In the genomic region with DNA sequence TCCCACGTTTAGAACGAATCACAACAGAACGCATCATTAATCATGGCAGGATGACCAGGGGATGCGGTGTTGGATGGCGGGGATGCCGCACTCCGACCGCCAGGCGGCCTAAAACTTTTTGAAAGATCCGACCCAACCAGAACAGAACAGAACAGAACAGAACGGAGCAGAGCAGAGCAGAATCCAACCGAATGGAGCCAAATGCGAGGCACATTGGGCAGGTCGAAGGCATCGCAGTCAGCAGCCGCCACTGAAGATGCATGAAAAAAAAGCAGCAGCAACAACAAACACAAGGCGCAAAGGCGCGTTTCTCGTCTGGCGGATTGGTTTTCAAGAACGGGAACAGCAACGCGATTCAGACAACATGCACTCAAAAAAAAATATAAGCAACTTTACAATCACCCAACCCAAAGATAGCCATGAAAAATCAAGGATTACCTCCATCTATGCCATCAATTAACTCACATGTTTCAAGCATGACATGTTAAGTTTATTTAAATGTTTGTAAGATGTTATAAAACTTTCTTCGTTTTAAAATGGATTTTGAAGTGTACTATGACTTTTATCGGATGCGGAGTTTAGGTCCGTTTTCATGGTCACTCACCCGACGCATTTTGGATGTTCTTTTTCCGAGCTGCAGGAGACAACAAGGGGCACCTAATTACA, we compare ENCODE assay signal across 1 fruit fly cellular context.
TF ChIP-seq lines count a peak whose summit lies in the region.

No protein-coding gene starts in this region.

TF ChIP-seq in whole organism, embryonic, 481 proteins besides CTCF, POLR2A, EP300 and RAD21 (continued from another document and continues in another):
- TF ChIP-seq CG6272 (GFP tag; IDR thresholded peaks at IDR 0.05; lab: Robert Waterston, UW) (peak; percentile 44), CG7786 (GFP tag; optimal IDR thresholded peaks at IDR 0.05; lab: Kevin White, UChicago) (peak; percentile 47), CG10209 (GFP tag; optimal IDR thresholded peaks at IDR 0.05; lab: Kevin White, UChicago) (peak; percentile 67), trem (tag; optimal IDR thresholded peaks at IDR 0.05; lab: Kevin White, UChicago) (peak; percentile 82), dati (GFP tag; IDR thresholded peaks at IDR 0.05; lab: Robert Waterston, UW) (peak; percentile 36; the same call in 1 of the 2 replicates), CG8281 (tag; optimal IDR thresholded peaks at IDR 0.05; lab: Kevin White, UChicago) (peak; percentile 14), jumu (GFP tag; optimal IDR thresholded peaks at IDR 0.05; lab: Kevin White, UChicago) (peak; percentile 54), B-H1 (GFP tag; IDR thresholded peaks at IDR 0.05; lab: Robert Waterston, UW) (no peak), NC2β (GFP tag; optimal IDR thresholded peaks at IDR 0.05; lab: Kevin White, UChicago) (peak; percentile 68), TFAM (GFP tag; optimal IDR thresholded peaks at IDR 0.05; lab: Kevin White, UChicago) (no peak), CG10543 (GFP tag; optimal IDR thresholded peaks at IDR 0.05; lab: Kevin White, UChicago) (no peak), pho (GFP tag; optimal IDR thresholded peaks at IDR 0.05; lab: Kevin White, UChicago) (no peak), Hr78 (GFP tag; optimal IDR thresholded peaks at IDR 0.05; lab: Kevin White, UChicago) (peak in 1 of 2 experiments; percentile 0), ATbp (GFP tag; optimal IDR thresholded peaks at IDR 0.05; lab: Kevin White, UChicago) (peak; percentile 24), Atf3 (GFP tag; optimal IDR thresholded peaks at IDR 0.05; lab: Kevin White, UChicago) (peak; percentile 56), esg (GFP tag; conservative IDR thresholded peaks at IDR 0.05; lab: Robert Waterston, UW) (peak; percentile 46; the same call in 1 of the 2 replicates), ind (GFP tag; optimal IDR thresholded peaks at IDR 0.05; lab: Kevin White, UChicago) (peak; percentile 11), CG11695 (GFP tag; IDR thresholded peaks at IDR 0.05; lab: Robert Waterston, UW) (peak; percentile 67; the same call in 1 of the 3 replicates), CG9797 (GFP tag; optimal IDR thresholded peaks at IDR 0.05; lab: Kevin White, UChicago) (no peak), CG8924 (tag; optimal IDR thresholded peaks at IDR 0.05; lab: Kevin White, UChicago) (peak; percentile 74), her (GFP tag; optimal IDR thresholded peaks at IDR 0.05; lab: Kevin White, UChicago) (no peak), Bdp1 (GFP tag; optimal IDR thresholded peaks at IDR 0.05; lab: Kevin White, UChicago) (peak; percentile 37), Lim3 (GFP tag; IDR thresholded peaks at IDR 0.05; lab: Robert Waterston, UW) (no peak), ssp (GFP tag; IDR thresholded peaks at IDR 0.05; lab: Robert Waterston, UW) (peak; percentile 41), bcd (GFP tag; optimal IDR thresholded peaks at IDR 0.05; lab: Kevin White, UChicago) (peak; percentile 36), mirr (GFP tag; optimal IDR thresholded peaks at IDR 0.05; lab: Kevin White, UChicago) (no peak), Optix (GFP tag; IDR thresholded peaks at IDR 0.05; lab: Robert Waterston, UW) (no peak), CG7987 (GFP tag; optimal IDR thresholded peaks at IDR 0.05; lab: Kevin White, UChicago) (no peak), CG2678 (tag; optimal IDR thresholded peaks at IDR 0.05; lab: Kevin White, UChicago) (peak; percentile 66), Xrp1 (GFP tag; IDR thresholded peaks at IDR 0.05; lab: Robert Waterston, UW) (peak; percentile 89), vvl (GFP tag; IDR thresholded peaks at IDR 0.05; lab: Robert Waterston, UW) (peak; percentile 53; the same call in 1 of the 2 replicates), CG10321 (GFP tag; IDR thresholded peaks at IDR 0.05; lab: Robert Waterston, UW) (no peak), Dad (GFP tag; optimal IDR thresholded peaks at IDR 0.05; lab: Kevin White, UChicago) (peak; percentile 52), H2.0 (GFP tag; IDR thresholded peaks at IDR 0.05; lab: Robert Waterston, UW) (peak; percentile 35; the same call in 1 of the 2 replicates), Ssrp (tag; optimal IDR thresholded peaks at IDR 0.05; lab: Kevin White, UChicago) (peak; percentile 75), unc-4 (GFP tag; IDR thresholded peaks at IDR 0.05; lab: Robert Waterston, UW; ENCODE audit: partially characterized antibody) (no peak), Usf (GFP tag; optimal IDR thresholded peaks at IDR 0.05; lab: Kevin White, UChicago) (peak; percentile 29), CG12744 (GFP tag; optimal IDR thresholded peaks at IDR 0.05; lab: Kevin White, UChicago) (no peak), aop (GFP tag; IDR thresholded peaks at IDR 0.05; lab: Robert Waterston, UW) (no peak), CG5180 (GFP tag; optimal IDR thresholded peaks at IDR 0.05; lab: Kevin White, UChicago) (no peak), ttk (GFP tag; IDR thresholded peaks at IDR 0.05; lab: Robert Waterston, UW) (0 out of 2 replicates have a peak, but pooled peaks have one; percentile 15), H15 (GFP tag; IDR thresholded peaks at IDR 0.05; lab: Robert Waterston, UW) (peak; percentile 39; the same call in 1 of the 3 replicates), CG12942 (GFP tag; optimal IDR thresholded peaks at IDR 0.05; lab: Kevin White, UChicago) (peak; percentile 24), CG11085 (GFP tag; IDR thresholded peaks at IDR 0.05; lab: Robert Waterston, UW) (no peak), Six4 (GFP tag; optimal IDR thresholded peaks at IDR 0.05; lab: Kevin White, UChicago) (peak; percentile 60), lab (GFP tag; optimal IDR thresholded peaks at IDR 0.05; lab: Kevin White, UChicago) (peak; percentile 18), Med (GFP tag; lab: Kevin White, UChicago) (peak; percentile 91), CG8478 (optimal IDR thresholded peaks at IDR 0.05; lab: Kevin White, UChicago) (no peak), CG32772 (GFP tag; IDR thresholded peaks at IDR 0.05; lab: Robert Waterston, UW) (0 out of 2 replicates have a peak, but pooled peaks have one; percentile 26), Hsf (GFP tag; optimal IDR thresholded peaks at IDR 0.05; lab: Kevin White, UChicago) (peak; percentile 71), hb (GFP tag; IDR thresholded peaks at IDR 0.05; lab: Robert Waterston, UW; ENCODE audit: partially characterized antibody) (no peak), trh (GFP tag; optimal IDR thresholded peaks at IDR 0.05; lab: Kevin White, UChicago) (no peak), Aef1 (GFP tag; IDR thresholded peaks at IDR 0.05; lab: Robert Waterston, UW) (no peak), CHES-1-like (GFP tag; optimal IDR thresholded peaks at IDR 0.05; lab: Kevin White, UChicago) (peak; percentile 27), Elba2 (GFP tag; optimal IDR thresholded peaks at IDR 0.05; lab: Kevin White, UChicago) (no peak), pfk (GFP tag; optimal IDR thresholded peaks at IDR 0.05; lab: Kevin White, UChicago) (no peak), phol (tag; optimal IDR thresholded peaks at IDR 0.05; lab: Kevin White, UChicago) (peak; percentile 82), CG4328 (GFP tag; optimal IDR thresholded peaks at IDR 0.05; lab: Kevin White, UChicago) (no peak), cato (GFP tag; optimal IDR thresholded peaks at IDR 0.05; lab: Kevin White, UChicago; ENCODE audit: borderline replicate concordance) (peak; percentile 10), Dek (tag; optimal IDR thresholded peaks at IDR 0.05; lab: Kevin White, UChicago) (no peak), Asciz (GFP tag; optimal IDR thresholded peaks at IDR 0.05; lab: Kevin White, UChicago) (peak; percentile 58), CG34422 (GFP tag; IDR thresholded peaks at IDR 0.05; lab: Robert Waterston, UW) (no peak), nom (GFP tag; optimal IDR thresholded peaks at IDR 0.05; lab: Kevin White, UChicago) (peak; percentile 63), CG10565 (GFP tag; optimal IDR thresholded peaks at IDR 0.05; lab: Kevin White, UChicago) (no peak), sr (GFP tag; IDR thresholded peaks at IDR 0.05; lab: Robert Waterston, UW) (no peak), klu (GFP tag; IDR thresholded peaks at IDR 0.05; lab: Robert Waterston, UW) (peak; percentile 18; the same call in 1 of the 2 replicates), CG15073 (GFP tag; optimal IDR thresholded peaks at IDR 0.05; lab: Kevin White, UChicago) (no peak), B-H2 (GFP tag; optimal IDR thresholded peaks at IDR 0.05; lab: Kevin White, UChicago) (no peak), run (tag; optimal IDR thresholded peaks at IDR 0.05; lab: Kevin White, UChicago) (no peak), Dref (GFP tag; IDR thresholded peaks at IDR 0.05; lab: Robert Waterston, UW) (no peak), fd3F (GFP tag; optimal IDR thresholded peaks at IDR 0.05; lab: Kevin White, UChicago) (no peak), CG30020 (tag; optimal IDR thresholded peaks at IDR 0.05; lab: Kevin White, UChicago) (peak; percentile 20), cas (GFP tag; IDR thresholded peaks at IDR 0.05; lab: Robert Waterston, UW) (no peak), CG31441 (GFP tag; IDR thresholded peaks at IDR 0.05; lab: Robert Waterston, UW) (peak; percentile 80), org-1 (GFP tag; optimal IDR thresholded peaks at IDR 0.05; lab: Kevin White, UChicago) (peak; percentile 52), wdn (GFP tag; IDR thresholded peaks at IDR 0.05; lab: Robert Waterston, UW) (no peak), nmo (GFP tag; optimal IDR thresholded peaks at IDR 0.05; lab: Kevin White, UChicago) (peak; percentile 84), Dp (GFP tag; optimal IDR thresholded peaks at IDR 0.05; lab: Kevin White, UChicago) (no peak), Sin3A (optimal IDR thresholded peaks at IDR 0.05; lab: Kevin White, UChicago) (no peak), Awh (GFP tag; IDR thresholded peaks at IDR 0.05; lab: Robert Waterston, UW) (0 out of 2 replicates have a peak, but pooled peaks have one; percentile 50), CG15011 (GFP tag; optimal IDR thresholded peaks at IDR 0.05; lab: Kevin White, UChicago) (no peak), chn (GFP tag; optimal IDR thresholded peaks at IDR 0.05; lab: Kevin White, UChicago) (peak; percentile 70), CG4282 (GFP tag; optimal IDR thresholded peaks at IDR 0.05; lab: Kevin White, UChicago) (no peak), CG14441 (GFP tag; IDR thresholded peaks at IDR 0.05; lab: Robert Waterston, UW) (no peak), Trl (optimal IDR thresholded peaks at IDR 0.05; lab: Kevin White, UChicago) (no peak), Trl (GFP tag; optimal IDR thresholded peaks at IDR 0.05; lab: Kevin White, UChicago) (peak; percentile 6), ab (GFP tag; optimal IDR thresholded peaks at IDR 0.05; lab: Kevin White, UChicago) (no peak), CG4820 (GFP tag; optimal IDR thresholded peaks at IDR 0.05; lab: Kevin White, UChicago) (peak; percentile 74), dm (GFP tag; optimal IDR thresholded peaks at IDR 0.05; lab: Kevin White, UChicago) (peak; percentile 16), Rfx (GFP tag; IDR thresholded peaks at IDR 0.05; lab: Robert Waterston, UW) (no peak), scrt (GFP tag; optimal IDR thresholded peaks at IDR 0.05; lab: Kevin White, UChicago) (peak; percentile 12), Deaf1 (tag; optimal IDR thresholded peaks at IDR 0.05; lab: Kevin White, UChicago) (no peak), CG34224 (GFP tag; IDR thresholded peaks at IDR 0.05; lab: Robert Waterston, UW; ENCODE audit: partially characterized antibody) (no peak), CG13296 (GFP tag; optimal IDR thresholded peaks at IDR 0.05; lab: Kevin White, UChicago) (no peak), Side (GFP tag; optimal IDR thresholded peaks at IDR 0.05; lab: Kevin White, UChicago) (peak; percentile 35), CG15269 (tag; optimal IDR thresholded peaks at IDR 0.05; lab: Kevin White, UChicago) (no peak), insv (GFP tag; optimal IDR thresholded peaks at IDR 0.05; lab: Kevin White, UChicago) (no peak), dmrt99B (tag; optimal IDR thresholded peaks at IDR 0.05; lab: Kevin White, UChicago) (peak; percentile 59), prd (optimal IDR thresholded peaks at IDR 0.05; lab: Kevin White, UChicago) (no peak), prd (GFP tag; IDR thresholded peaks at IDR 0.05; lab: Robert Waterston, UW) (peak; percentile 82; the same call in 2 of the 3 replicates), zen (tag; optimal IDR thresholded peaks at IDR 0.05; lab: Kevin White, UChicago) (peak; percentile 71), Atf6 (GFP tag; IDR thresholded peaks at IDR 0.05; lab: Robert Waterston, UW) (no peak), stwl (tag; optimal IDR thresholded peaks at IDR 0.05; lab: Kevin White, UChicago) (no peak), CG14667 (GFP tag; IDR thresholded peaks at IDR 0.05; lab: Robert Waterston, UW) (no peak), ase (GFP tag; IDR thresholded peaks at IDR 0.05; lab: Robert Waterston, UW) (no peak), CG3065 (GFP tag; optimal IDR thresholded peaks at IDR 0.05; lab: Kevin White, UChicago) (no peak), CG11398 (GFP tag; optimal IDR thresholded peaks at IDR 0.05; lab: Kevin White, UChicago) (no peak), dysf (GFP tag; IDR thresholded peaks at IDR 0.05; lab: Robert Waterston, UW) (peak; percentile 33; the same call in 1 of the 3 replicates), corto (GFP tag; optimal IDR thresholded peaks at IDR 0.05; lab: Kevin White, UChicago) (peak; percentile 94), CG13424 (tag; optimal IDR thresholded peaks at IDR 0.05; lab: Kevin White, UChicago) (peak; percentile 56), Rx (GFP tag; IDR thresholded peaks at IDR 0.05; lab: Robert Waterston, UW) (peak; percentile 43), chinmo (GFP tag; IDR thresholded peaks at IDR 0.05; lab: Robert Waterston, UW; ENCODE audit: partially characterized antibody) (no peak), tin (GFP tag; optimal IDR thresholded peaks at IDR 0.05; lab: Kevin White, UChicago) (peak; percentile 67), CG8388 (GFP tag; optimal IDR thresholded peaks at IDR 0.05; lab: Kevin White, UChicago) (peak; percentile 77), CG1792 (GFP tag; optimal IDR thresholded peaks at IDR 0.05; lab: Kevin White, UChicago) (no peak), Blimp-1 (GFP tag; optimal IDR thresholded peaks at IDR 0.05; lab: Kevin White, UChicago) (peak; percentile 78), CG1602 (GFP tag; optimal IDR thresholded peaks at IDR 0.05; lab: Kevin White, UChicago) (peak; percentile 57), bsh (GFP tag; optimal IDR thresholded peaks at IDR 0.05; lab: Kevin White, UChicago) (peak; percentile 89 to 92), Ptx1 (GFP tag; IDR thresholded peaks at IDR 0.05; lab: Robert Waterston, UW) (no peak), HLH4C (GFP tag; IDR thresholded peaks at IDR 0.05; lab: Robert Waterston, UW; ENCODE audit: partially characterized antibody) (no peak), eyg (GFP tag; optimal IDR thresholded peaks at IDR 0.05; lab: Kevin White, UChicago) (no peak), CG9932 (GFP tag; IDR thresholded peaks at IDR 0.05; lab: Robert Waterston, UW) (0 out of 2 replicates have a peak, but pooled peaks have one; percentile 4), CG2202 (tag; optimal IDR thresholded peaks at IDR 0.05; lab: Kevin White, UChicago) (peak; percentile 82), CG8089 (GFP tag; optimal IDR thresholded peaks at IDR 0.05; lab: Kevin White, UChicago) (peak; percentile 50)
